Fruit fly (Drosophila melanogaster): Measurements from ENCODE around the gene tHMG2.

tHMG2 gene

DNA sequence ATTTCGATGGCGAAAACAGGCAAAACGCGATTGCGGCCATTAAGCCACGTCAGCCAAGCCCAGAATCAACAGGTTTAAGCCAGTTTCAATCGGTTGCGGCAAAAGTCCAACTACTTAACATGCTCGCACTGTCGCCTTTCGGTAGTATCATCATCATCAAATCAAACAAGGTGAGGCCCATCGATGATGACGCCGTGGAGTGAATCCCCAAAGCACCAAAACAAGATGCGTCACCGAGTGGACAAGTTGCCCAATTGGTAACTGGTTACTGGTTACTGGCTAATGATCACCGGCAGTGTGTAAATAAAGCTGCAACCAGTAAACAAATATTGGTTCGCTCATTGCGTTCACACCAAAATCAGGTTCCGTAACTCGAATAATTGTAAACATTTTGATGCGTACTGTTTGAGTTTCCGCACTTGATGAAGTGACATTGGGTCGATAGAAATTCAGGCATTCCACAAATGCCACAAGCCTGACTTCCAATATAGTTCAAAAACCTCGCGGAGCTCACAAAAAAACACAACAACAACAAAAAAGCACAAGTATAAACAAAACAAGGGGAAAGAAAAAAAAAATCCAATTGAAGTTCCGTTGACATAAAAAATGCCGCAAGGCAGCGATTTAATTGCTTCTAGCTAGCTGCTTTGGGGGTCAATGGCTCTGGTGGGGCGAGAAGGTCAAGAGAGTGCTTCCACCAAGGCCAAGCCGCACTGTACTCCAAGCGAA, 31.8 kb downstream of the tHMG2 start (continued):
- TF ChIP-seq CG14965 (GFP tag; optimal IDR thresholded peaks at IDR 0.05; ENCODE audit: borderline replicate concordance) (no peak), Nf-YB (GFP tag; optimal IDR thresholded peaks at IDR 0.05) (peak; percentile 47), CG10267 (tag; optimal IDR thresholded peaks at IDR 0.05) (no peak), Mad (GFP tag; optimal IDR thresholded peaks at IDR 0.05) (peak; percentile 34), gcm2 (GFP tag; optimal IDR thresholded peaks at IDR 0.05) (peak; percentile 29), sqz (GFP tag; optimal IDR thresholded peaks at IDR 0.05) (peak; percentile 86), Dbx (GFP tag; IDR thresholded peaks at IDR 0.05) (peak; percentile 30; the same call in 1 of the 3 replicates), crp (GFP tag; optimal IDR thresholded peaks at IDR 0.05) (no peak), HHEX (GFP tag; optimal IDR thresholded peaks at IDR 0.05) (peak; percentile 79), CG14860 (GFP tag; IDR thresholded peaks at IDR 0.05; ENCODE audit: partially characterized antibody) (no peak), CG15269 (tag; optimal IDR thresholded peaks at IDR 0.05) (peak; percentile 63), ATbp (GFP tag; optimal IDR thresholded peaks at IDR 0.05) (peak; percentile 95), oc (tag; optimal IDR thresholded peaks at IDR 0.05) (peak; percentile 57), CG1647 (GFP tag; optimal IDR thresholded peaks at IDR 0.05) (peak; percentile 66), CG8765 (GFP tag; IDR thresholded peaks at IDR 0.05) (no peak), yki (optimal IDR thresholded peaks at IDR 0.05) (no peak), bigmax (GFP tag; optimal IDR thresholded peaks at IDR 0.05) (no peak), nmo (GFP tag; optimal IDR thresholded peaks at IDR 0.05) (no peak), E2f2 (GFP tag; IDR thresholded peaks at IDR 0.05) (peak; percentile 40; the same call in 1 of the 2 replicates), Blimp-1 (GFP tag; optimal IDR thresholded peaks at IDR 0.05) (peak; percentile 67), CG8924 (tag; optimal IDR thresholded peaks at IDR 0.05) (peak; percentile 33), nau (GFP tag; optimal IDR thresholded peaks at IDR 0.05) (peak; percentile 84), zen2 (GFP tag; IDR thresholded peaks at IDR 0.05; ENCODE audit: partially characterized antibody) (no peak), ewg (GFP tag; optimal IDR thresholded peaks at IDR 0.05) (peak; percentile 48), Dref (GFP tag; IDR thresholded peaks at IDR 0.05) (no peak), peb (GFP tag; IDR thresholded peaks at IDR 0.05) (no peak), Meics (GFP tag; optimal IDR thresholded peaks at IDR 0.05) (peak; percentile 5), CG14441 (GFP tag; IDR thresholded peaks at IDR 0.05) (peak; percentile 11; the same call in 1 of the 2 replicates), Optix (GFP tag; IDR thresholded peaks at IDR 0.05) (no peak), Mes4 (GFP tag; optimal IDR thresholded peaks at IDR 0.05) (peak; percentile 43), CG10959 (GFP tag; IDR thresholded peaks at IDR 0.05) (no peak), zfh1 (GFP tag; IDR thresholded peaks at IDR 0.05) (peak; percentile 41; the same call in 2 of the 3 replicates), Kr (GFP tag; optimal IDR thresholded peaks at IDR 0.05) (no peak), CG9932 (GFP tag; IDR thresholded peaks at IDR 0.05) (0 out of 2 replicates have a peak, but pooled peaks have one; percentile 13), hb (GFP tag; IDR thresholded peaks at IDR 0.05; ENCODE audit: partially characterized antibody) (no peak), Fer1 (GFP tag; optimal IDR thresholded peaks at IDR 0.05) (peak; percentile 74), Gug (GFP tag; IDR thresholded peaks at IDR 0.05) (no peak), slp2 (GFP tag; optimal IDR thresholded peaks at IDR 0.05) (peak; percentile 41), CG13894 (tag; optimal IDR thresholded peaks at IDR 0.05) (no peak), CG12236 (GFP tag; optimal IDR thresholded peaks at IDR 0.05) (peak; percentile 74), CG13624 (GFP tag; optimal IDR thresholded peaks at IDR 0.05) (no peak), pnt (GFP tag; optimal IDR thresholded peaks at IDR 0.05) (no peak), pfk (GFP tag; optimal IDR thresholded peaks at IDR 0.05) (peak; percentile 32), gro (GFP tag; optimal IDR thresholded peaks at IDR 0.05) (no peak), CG10979 (tag; optimal IDR thresholded peaks at IDR 0.05) (peak; percentile 20), CG2712 (tag; optimal IDR thresholded peaks at IDR 0.05) (peak; percentile 38), CG10543 (GFP tag; optimal IDR thresholded peaks at IDR 0.05) (peak; percentile 67), Ssrp (tag; optimal IDR thresholded peaks at IDR 0.05) (no peak), sob (GFP tag; IDR thresholded peaks at IDR 0.05) (no peak; the same call in 1 of the 2 replicates)
